Fruit fly (Drosophila melanogaster) whole organism, wandering third instar larva: ENCODE measurements around the gene CG33322.

Experiments
- Dfd ChIP-seq: fragments of >200 bp; optimal IDR thresholded peaks from 2 replicates; lab custom pipeline; 2017; ENCODE audit warnings: missing biosample characterization, missing genetic modification characterization
- Hnf4 ChIP-seq: fragments of 200-800 bp; sonication (Bioruptor generic); optimal IDR thresholded peaks from 2 replicates; lab custom pipeline; 2016; ENCODE audit warnings: missing biosample characterization, mild to moderate bottlenecking, missing genetic modification characterization
- N ChIP-seq: fragments of >200 bp; optimal IDR thresholded peaks from 2 replicates; lab custom pipeline; 2018; ENCODE audit warnings: missing biosample characterization, missing external identifiers, missing genetic modification characterization
- dl ChIP-seq, 2 experiments: fragments of 175-275, 200-275 bp in 1 of 2; fragments of 200-275 bp in 1 of 2; sonication (Bioruptor generic); optimal IDR thresholded peaks; lab custom pipeline; 2018; ENCODE audit warnings: mild to moderate bottlenecking in 2 of 2, missing biosample characterization in 2 of 2, missing genetic modification characterization in 2 of 2, moderate library complexity in 2 of 2; ENCODE audit not compliant: partially characterized antibody in 2 of 2, insufficient read depth in 1 of 2
- dsf ChIP-seq: sonication (Bioruptor generic); optimal IDR thresholded peaks from 2 replicates; lab custom pipeline; 2016; ENCODE audit warnings: missing biosample characterization, missing genetic modification characterization, borderline replicate concordance
- psq ChIP-seq: fragments of 200-800 bp; sonication (Bioruptor generic); optimal IDR thresholded peaks from 3 replicates; lab custom pipeline; 2017; ENCODE audit warnings: missing biosample characterization, mild to moderate bottlenecking, missing genetic modification characterization, moderate library complexity
- rgr ChIP-seq: fragments of 200-800 bp; sonication (Bioruptor generic); optimal IDR thresholded peaks from 3 replicates; lab custom pipeline; 2016; ENCODE audit warnings: missing biosample characterization, mild to moderate bottlenecking, missing genetic modification characterization

DNA sequence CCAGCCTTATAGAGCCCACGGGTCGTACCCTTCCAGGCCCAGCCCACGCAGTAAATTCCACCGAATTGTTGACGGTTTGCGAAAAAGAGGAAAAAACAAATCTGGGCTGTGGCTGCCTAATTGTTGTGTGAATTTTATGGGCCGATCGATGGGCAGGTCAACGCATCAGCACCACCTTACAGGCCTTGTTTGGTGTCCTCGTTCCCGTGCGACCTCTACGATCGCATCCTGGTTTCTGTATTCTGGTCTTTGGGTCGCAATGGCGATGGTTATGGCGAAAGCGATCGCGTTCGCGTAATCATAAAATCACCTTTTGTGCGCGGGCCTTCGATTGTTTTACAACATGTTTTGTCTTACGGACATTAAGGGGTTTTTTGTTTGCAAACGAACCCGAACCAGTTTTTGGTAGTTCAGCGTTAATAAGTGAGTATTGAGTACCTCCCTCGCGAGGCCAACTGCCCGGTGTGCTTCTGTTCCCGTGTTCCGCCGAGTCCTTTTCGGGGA lies 47.4 kb downstream of the CG33322 start:
- TF ChIP-seq N (GFP tag; lab: Kevin White, UChicago) (no peak), dl (GFP tag; optimal IDR thresholded peaks at IDR 0.05; lab: Kevin White, UChicago; ENCODE audit: insufficient read depth in 1 of 2, partially characterized antibody in 2 of 2) (no peak), Hnf4 (no peak), Dfd (GFP tag; lab: Kevin White, UChicago) (no peak), psq (GFP tag; lab: Kevin White, UChicago) (no peak), rgr (GFP tag; lab: Kevin White, UChicago) (no peak), dsf (GFP tag; lab: Kevin White, UChicago) (no peak)
